Fruit fly (Drosophila melanogaster) ovary, adult (tissue): ENCODE results near the gene Fum4.

Experiments used
- CG17801 ChIP-seq: fragments of 200-800 bp; optimal IDR thresholded peaks from 2 replicates; lab custom pipeline; 2019; ENCODE audit warnings: missing biosample characterization, mild to moderate bottlenecking, missing genetic modification characterization, moderate library complexity; ENCODE audit not compliant: partially characterized antibody

Gene Fum4

dm6 chr2L:10220501-10221386, 29.4 kb upstream of the Fum4 start, which contains the start of the genes Npc1a and Prosalpha6:
TSS of gene Npc1a (minus strand) at chr2L:10221216.
TSS of gene Prosalpha6 (plus strand) at chr2L:10221351.
- TF ChIP-seq CG17801 (GFP tag; lab: Kevin White, UChicago) = no peak

dm6 chr2L:10220010-10220409, 28.7 kb upstream of the Fum4 start:
- no peak for TF ChIP-seq CG17801 (GFP tag; lab: Kevin White, UChicago)

dm6 chr2L:10210631-10211557, 19.6 kb upstream of the Fum4 start, which contains the start of the genes CG5727 and ath:
TSS of gene CG5727 (minus strand) at chr2L:10210681.
TSS of gene ath (plus strand) at chr2L:10211143.
- no peak for TF ChIP-seq CG17801 (GFP tag; lab: Kevin White, UChicago)

dm6 chr2L:10208799-10209794, 17.8 kb upstream of the Fum4 start, which contains the start of gene CG5731:
TSS of gene CG5731 (minus strand) at chr2L:10209744.
- TF ChIP-seq CG17801 (GFP tag; lab: Kevin White, UChicago) = no peak

- no peak for TF ChIP-seq CG17801 (GFP tag; lab: Kevin White, UChicago)
Measured at dm6 chr2L:10206633-10207162, 15.4 kb upstream of the Fum4 start, which contains the start of gene Snx17. TSS of gene Snx17 (minus strand) at chr2L:10206961.

dm6 chr2L:10205940-10206339, 14.6 kb upstream of the Fum4 start:
- TF ChIP-seq CG17801 (GFP tag; lab: Kevin White, UChicago) = no peak

- TF ChIP-seq CG17801 (GFP tag; lab: Kevin White, UChicago) = no peak
Measured at dm6 chr2L:10203933-10204509, 12.7 kb upstream of the Fum4 start, which contains the start of gene CG34159. TSS of gene CG34159 (minus strand) at chr2L:10204317.

- TF ChIP-seq CG17801 (GFP tag; lab: Kevin White, UChicago) = no peak
Measured at dm6 chr2L:10201743-10202142, 10.4 kb upstream of the Fum4 start.

dm6 chr2L:10200847-10201246, 9.6 kb upstream of the Fum4 start, which contains the start of the genes Ripalpha and RpL7:
TSS of gene Ripalpha (minus strand) at chr2L:10200974.
TSS of gene RpL7 (plus strand) at chr2L:10201004.
- TF ChIP-seq CG17801 (GFP tag; lab: Kevin White, UChicago) = peak; percentile 88

- TF ChIP-seq CG17801 (GFP tag; lab: Kevin White, UChicago) = no peak
Measured at dm6 chr2L:10198911-10199310, 7.6 kb upstream of the Fum4 start, which contains the start of gene Sur. TSS of gene Sur (minus strand) at chr2L:10199117.

- TF ChIP-seq CG17801 (GFP tag; lab: Kevin White, UChicago) = no peak
Measured at dm6 chr2L:10180182-10180779, 11.0 kb downstream of the Fum4 start, which contains the start of gene CG44153. TSS of gene CG44153 (minus strand) at chr2L:10180256.

- TF ChIP-seq CG17801 (GFP tag; lab: Kevin White, UChicago) = no peak
Measured at dm6 chr2L:10172402-10172801, 18.9 kb downstream of the Fum4 start, which contains the start of gene CG13137. TSS of gene CG13137 (plus strand) at chr2L:10172702.
